Worm (Caenorhabditis elegans) whole organism, early embryonic: ENCODE measurements around the gene fbxb-31.

Source experiments
- B0310.2 ChIP-seq: sonication (generic microtip); optimal IDR thresholded peaks from 2 replicates; lab custom pipeline; 2016; ENCODE audit warnings: mild to moderate bottlenecking, missing genetic modification characterization, missing compliant biosample characterization
- ama-1 ChIP-seq: fragments of 150-350 bp; optimal IDR thresholded peaks from 2 replicates; lab custom pipeline; 2014
- ceh-36 ChIP-seq: sonication (generic microtip); optimal IDR thresholded peaks from 2 replicates; lab custom pipeline; 2016; ENCODE audit warnings: missing genetic modification characterization, inconsistent platforms, missing compliant biosample characterization
- flt-1 ChIP-seq: fragments of 200-800 bp; sonication (Bioruptor generic); IDR thresholded peaks from 2 replicates; pipeline ENCODE4 v1.3.6; 2022; ENCODE audit warnings: missing genetic modification characterization, missing compliant biosample characterization
- hmg-4 ChIP-seq: fragments of 200-800 bp; sonication (Bioruptor generic); optimal IDR thresholded peaks from 2 replicates; lab custom pipeline; 2018; ENCODE audit warnings: mild to moderate bottlenecking, missing genetic modification characterization, missing compliant biosample characterization
- hnd-1 ChIP-seq: sonication (generic microtip); optimal IDR thresholded peaks from 2 replicates; lab custom pipeline; 2016; ENCODE audit warnings: missing genetic modification characterization, missing compliant biosample characterization
- scrt-1 ChIP-seq: fragments of 200-800 bp; sonication (Bioruptor generic); IDR thresholded peaks from 2 replicates; pipeline ENCODE4 v1.3.6; 2022; ENCODE audit warnings: missing genetic modification characterization, missing compliant biosample characterization
- tbx-11 ChIP-seq: fragments of 200-800 bp; sonication (Bioruptor generic); IDR thresholded peaks from 2 replicates; pipeline ENCODE4 v1.3.6; 2022; ENCODE audit warnings: missing genetic modification characterization, missing compliant biosample characterization
- tbx-37 ChIP-seq: fragments of 200-800 bp; sonication (Bioruptor generic); conservative IDR thresholded peaks from 2 replicates; pipeline ENCODE4 v1.3.6; 2022; ENCODE audit warnings: missing genetic modification reagents, missing genetic modification characterization, missing compliant biosample characterization

DNA sequence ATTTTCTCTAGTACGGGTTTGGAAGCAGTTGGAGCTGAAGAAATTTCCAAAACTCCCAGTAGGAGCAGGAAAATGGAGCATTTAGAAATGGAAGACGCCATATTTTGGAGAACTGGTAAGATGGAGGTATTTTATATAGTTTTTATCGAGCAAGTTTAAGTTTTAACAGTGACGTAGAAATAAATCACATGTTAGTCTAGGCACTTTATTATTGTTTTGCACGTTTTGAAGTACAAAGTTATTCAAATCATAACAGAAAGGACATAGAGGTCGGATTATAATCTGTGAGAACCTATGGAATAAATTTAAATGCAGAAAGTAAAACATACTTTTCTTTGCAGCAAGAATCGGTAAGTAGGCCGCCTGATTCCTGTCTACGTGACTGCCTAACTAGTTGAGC, 24.7 kb upstream of the fbxb-31 start, which contains the start of gene F19B10.6:
- no peak for TF ChIP-seq flt-1 (GFP tag; lab: Robert Waterston, UW)
- TF ChIP-seq ama-1 (lab: Kevin White, UChicago): no peak
- TF ChIP-seq scrt-1 (GFP tag; lab: Robert Waterston, UW): no peak
- no peak for TF ChIP-seq B0310.2 (tag; lab: Kevin White, UChicago)
- TF ChIP-seq tbx-37 (GFP tag; lab: Robert Waterston, UW): no peak
- no peak for TF ChIP-seq ceh-36 (tag; lab: Kevin White, UChicago)
- no peak for TF ChIP-seq tbx-11 (GFP tag; lab: Robert Waterston, UW)
- TF ChIP-seq hnd-1 (tag; lab: Kevin White, UChicago): no peak
- TF ChIP-seq hmg-4 (GFP tag; lab: Kevin White, UChicago): no peak
